Worm (Caenorhabditis elegans) whole organism, mixed stage, embryonic: Measurements from ENCODE around the gene F38A1.11.

Experiments used
- bed-3 ChIP-seq: fragments of 200-800 bp; sonication (Bioruptor generic); optimal IDR thresholded peaks from 3 replicates; lab custom pipeline; 2018; ENCODE audit warnings: mild to moderate bottlenecking, missing genetic modification characterization, moderate library complexity, missing compliant biosample characterization
- ceh-39 ChIP-seq: fragments of 150-350 bp; optimal IDR thresholded peaks from 2 replicates; lab custom pipeline; 2014; ENCODE audit warnings: missing biosample characterization, missing genetic modification characterization
- ceh-43 ChIP-seq: fragments of 200-800 bp; sonication (Bioruptor generic); optimal IDR thresholded peaks from 2 replicates; lab custom pipeline; 2018; ENCODE audit warnings: mild to moderate bottlenecking, missing genetic modification characterization, moderate library complexity, missing compliant biosample characterization
- ceh-83 ChIP-seq: fragments of 200-800 bp; sonication (Bioruptor generic); optimal IDR thresholded peaks from 2 replicates; lab custom pipeline; 2018; ENCODE audit warnings: mild to moderate bottlenecking, missing genetic modification characterization, missing compliant biosample characterization
- ces-1 ChIP-seq: fragments of 150-350 bp; optimal IDR thresholded peaks from 2 replicates; lab custom pipeline; 2014; ENCODE audit warnings: missing biosample characterization, missing genetic modification reagents, missing genetic modification characterization
- cnd-1 ChIP-seq: fragments of 200-800 bp; sonication (Bioruptor generic); optimal IDR thresholded peaks from 2 replicates; lab custom pipeline; 2018; ENCODE audit warnings: mild to moderate bottlenecking, missing genetic modification characterization, missing compliant biosample characterization
- drap-1 ChIP-seq: fragments of 200-800 bp; sonication (Bioruptor generic); optimal IDR thresholded peaks from 3 replicates; lab custom pipeline; 2018; ENCODE audit warnings: mild to moderate bottlenecking, missing genetic modification characterization, missing compliant biosample characterization
- elt-1 ChIP-seq: sonication (generic microtip); optimal IDR thresholded peaks from 2 replicates; lab custom pipeline; 2017; ENCODE audit warnings: missing genetic modification characterization, mild to moderate bottlenecking, missing compliant biosample characterization, antibody characterized with exemption, moderate library complexity, borderline replicate concordance; ENCODE audit not compliant: insufficient read depth
- elt-3 ChIP-seq: fragments of 150-350 bp; optimal IDR thresholded peaks from 2 replicates; lab custom pipeline; 2014; ENCODE audit warnings: missing biosample characterization, missing genetic modification characterization
- ham-2 ChIP-seq: fragments of 200-800 bp; sonication (Bioruptor generic); optimal IDR thresholded peaks from 2 replicates; lab custom pipeline; 2018; ENCODE audit warnings: mild to moderate bottlenecking, missing genetic modification characterization, missing compliant biosample characterization
- hlh-1 ChIP-seq: fragments of 150-350 bp; optimal IDR thresholded peaks from 2 replicates; lab custom pipeline; 2014; ENCODE audit warnings: missing biosample characterization, missing genetic modification reagents, missing genetic modification characterization
- lin-13 ChIP-seq: fragments of 150-350 bp; optimal IDR thresholded peaks from 2 replicates; lab custom pipeline; 2014; ENCODE audit warnings: missing biosample characterization, missing genetic modification characterization
- lin-32 ChIP-seq: fragments of 200-800 bp; sonication (Bioruptor generic); optimal IDR thresholded peaks from 2 replicates; lab custom pipeline; 2018; ENCODE audit warnings: mild to moderate bottlenecking, missing genetic modification characterization, missing compliant biosample characterization
- lsy-2 ChIP-seq: fragments of 150-350 bp; optimal IDR thresholded peaks from 2 replicates; lab custom pipeline; 2014; ENCODE audit warnings: missing biosample characterization, missing genetic modification characterization
- mab-5 ChIP-seq: fragments of 150-350 bp; optimal IDR thresholded peaks from 2 replicates; lab custom pipeline; 2014; ENCODE audit warnings: missing biosample characterization, missing genetic modification characterization
- mep-1 ChIP-seq: fragments of 150-350 bp; optimal IDR thresholded peaks from 2 replicates; lab custom pipeline; 2017; ENCODE audit warnings: missing biosample characterization, missing genetic modification reagents, missing genetic modification characterization, inconsistent platforms
- mls-2 ChIP-seq: sonication (generic microtip); optimal IDR thresholded peaks from 2 replicates; lab custom pipeline; 2016; ENCODE audit warnings: mild to moderate bottlenecking, missing genetic modification characterization, moderate library complexity, missing compliant biosample characterization
- nhr-237 ChIP-seq: fragments of 150-350 bp; optimal IDR thresholded peaks from 2 replicates; lab custom pipeline; 2014; ENCODE audit warnings: missing biosample characterization, missing genetic modification characterization
- nhr-76 ChIP-seq: sonication (generic microtip); optimal IDR thresholded peaks from 2 replicates; lab custom pipeline; 2017; ENCODE audit warnings: missing biosample characterization, missing genetic modification characterization
- pha-4 ChIP-seq: fragments of 150-350 bp; optimal IDR thresholded peaks from 2 replicates; lab custom pipeline; 2018; ENCODE audit warnings: missing biosample characterization, missing genetic modification reagents, missing genetic modification characterization
- sem-2 ChIP-seq: fragments of 200-800 bp; sonication (Bioruptor generic); optimal IDR thresholded peaks from 2 replicates; lab custom pipeline; 2018; ENCODE audit warnings: mild to moderate bottlenecking, missing genetic modification characterization, missing compliant biosample characterization
- sptf-1 ChIP-seq: sonication (generic microtip); optimal IDR thresholded peaks from 2 replicates; lab custom pipeline; 2017; ENCODE audit warnings: mild to moderate bottlenecking, missing genetic modification characterization, moderate library complexity, missing compliant biosample characterization
- tbx-8 ChIP-seq: fragments of 200-800 bp; sonication (Bioruptor generic); optimal IDR thresholded peaks from 2 replicates; lab custom pipeline; 2018; ENCODE audit warnings: mild to moderate bottlenecking, missing genetic modification characterization, moderate library complexity, missing compliant biosample characterization
- unc-120 ChIP-seq: sonication (generic microtip); optimal IDR thresholded peaks from 2 replicates; lab custom pipeline; 2017; ENCODE audit warnings: missing genetic modification characterization, missing compliant biosample characterization; ENCODE audit not compliant: poor library complexity, severe bottlenecking
- unc-62 ChIP-seq: fragments of 150-350 bp; optimal IDR thresholded peaks from 2 replicates; lab custom pipeline; 2014; ENCODE audit warnings: missing biosample characterization, missing genetic modification reagents, missing genetic modification characterization
- zip-8 ChIP-seq: fragments of 150-350 bp; optimal IDR thresholded peaks from 2 replicates; lab custom pipeline; 2014; ENCODE audit warnings: missing biosample characterization, missing genetic modification characterization
- ztf-11 ChIP-seq: fragments of 150-350 bp; optimal IDR thresholded peaks from 2 replicates; lab custom pipeline; 2014; ENCODE audit warnings: missing biosample characterization, missing genetic modification characterization

F38A1.11 gene

DNA sequence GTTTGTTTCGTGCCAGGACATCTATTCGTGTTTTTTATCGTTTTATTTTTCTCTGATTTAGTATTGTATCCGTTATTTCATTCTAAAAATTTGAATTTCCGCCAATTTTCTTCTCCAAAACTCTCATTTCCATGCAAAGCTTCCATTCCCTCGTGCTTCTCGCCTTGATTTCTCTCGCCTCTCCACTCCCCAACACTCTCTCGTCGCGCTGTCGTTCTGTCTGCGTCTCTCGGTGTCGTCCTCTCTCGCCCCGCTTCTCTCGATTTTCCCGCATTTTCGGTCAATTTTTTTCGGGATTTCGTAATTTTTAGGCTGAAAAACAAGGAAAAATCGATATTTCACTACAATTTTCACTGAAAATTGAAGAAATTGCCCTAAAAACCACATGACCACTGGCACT lies 27.4 kb downstream of the F38A1.11 start, which contains the start of gene C09E9.1:
TSS of gene C09E9.1 (plus strand) at position 286 of the 400 bp plus-strand sequence.
- TF ChIP-seq lin-32: no peak
- TF ChIP-seq unc-120 (tag; lab: Kevin White, UChicago): peak; percentile 51
- TF ChIP-seq lin-13 (tag; lab: Kevin White, UChicago): peak; percentile 26
- TF ChIP-seq ham-2 (GFP tag; lab: Kevin White, UChicago): peak; percentile 0
- TF ChIP-seq ces-1 (GFP tag; lab: Kevin White, UChicago): peak; percentile 29
- TF ChIP-seq, all 35 proteins: peak for 4

ce11 chrIV:1275910-1276309 lies 28.7 kb downstream of the F38A1.11 start:
- TF ChIP-seq unc-120 (tag; lab: Kevin White, UChicago): no peak
- TF ChIP-seq tbx-8 (GFP tag; lab: Kevin White, UChicago): no peak
- no peak for TF ChIP-seq pha-4 (tag; lab: Kevin White, UChicago)

DNA sequence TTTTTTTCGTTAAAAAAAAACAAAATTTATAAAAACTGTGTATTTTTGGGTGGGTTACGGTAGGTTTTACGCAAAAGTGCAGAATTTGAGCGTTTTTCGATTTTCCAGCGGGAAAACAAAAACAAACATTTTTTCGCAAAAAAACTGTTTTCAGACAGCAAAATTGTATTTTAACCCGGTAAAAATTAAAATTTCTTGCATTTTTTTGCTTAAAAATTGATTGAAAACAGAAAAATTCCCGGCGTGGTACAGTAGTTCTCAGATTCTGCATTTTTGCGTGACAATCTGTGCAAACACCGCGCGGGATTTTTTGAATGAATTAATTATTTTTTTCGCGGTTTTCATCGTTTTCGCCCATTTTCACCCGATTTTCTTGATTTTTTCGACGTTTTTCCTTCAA lies 29.9 kb downstream of the F38A1.11 start:
- peak; percentile 43 for TF ChIP-seq lsy-2
- TF ChIP-seq elt-1: no peak

DNA sequence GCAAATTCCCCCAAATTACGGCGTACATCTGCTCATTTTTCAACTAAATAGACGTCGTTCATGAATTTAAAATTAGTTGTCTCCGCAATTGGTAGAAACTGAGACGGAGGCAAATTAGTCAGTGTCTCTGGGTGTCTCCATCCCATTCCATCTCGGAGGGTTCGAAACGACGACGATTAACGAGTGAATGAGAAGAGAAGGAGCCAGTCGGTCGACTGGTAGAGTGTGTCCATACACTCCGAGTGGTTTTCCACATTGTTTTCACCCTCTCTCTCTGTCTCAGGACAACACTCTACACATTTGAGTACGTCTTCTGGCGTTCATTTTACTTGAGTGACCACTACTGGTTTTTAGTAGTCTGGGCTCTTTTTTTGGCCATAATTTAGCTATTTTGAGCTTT lies 31.8 kb downstream of the F38A1.11 start:
- TF ChIP-seq ztf-11 (tag; lab: Kevin White, UChicago) (no peak), ces-1 (GFP tag; lab: Kevin White, UChicago) (peak; percentile 45), cnd-1 (tag; lab: Kevin White, UChicago) (peak; percentile 21), pha-4 (tag; lab: Kevin White, UChicago) (no peak)

ce11 chrIV:1284877-1285276 lies 37.7 kb downstream of the F38A1.11 start:
- TF ChIP-seq elt-3 (tag; lab: Kevin White, UChicago) (no peak), hlh-1 (tag; lab: Kevin White, UChicago) (no peak), ceh-39 (tag; lab: Kevin White, UChicago) (no peak), mab-5 (no peak), unc-62 (GFP tag; lab: Kevin White, UChicago) (no peak), pha-4 (tag; lab: Kevin White, UChicago) (no peak), ceh-83 (GFP tag; lab: Kevin White, UChicago) (no peak)

ce11 chrIV:1286549-1286948 lies 39.4 kb downstream of the F38A1.11 start:
- TF ChIP-seq hlh-1 (tag; lab: Kevin White, UChicago) (no peak), elt-3 (tag; lab: Kevin White, UChicago) (no peak), ztf-11 (tag; lab: Kevin White, UChicago) (no peak), bed-3 (GFP tag; lab: Kevin White, UChicago) (no peak), sem-2 (GFP tag; lab: Kevin White, UChicago) (no peak), ham-2 (GFP tag; lab: Kevin White, UChicago) (no peak), mep-1 (tag; lab: Kevin White, UChicago) (no peak), lin-13 (tag; lab: Kevin White, UChicago) (no peak), nhr-76 (tag; lab: Kevin White, UChicago) (no peak), ces-1 (GFP tag; lab: Kevin White, UChicago) (no peak), zip-8 (tag; lab: Kevin White, UChicago) (no peak), sptf-1 (tag; lab: Kevin White, UChicago) (no peak), nhr-237 (no peak)

- no peak for TF ChIP-seq pha-4 (tag; lab: Kevin White, UChicago)
- TF ChIP-seq nhr-237: no peak
- TF ChIP-seq hlh-1 (tag; lab: Kevin White, UChicago): no peak
- no peak for TF ChIP-seq bed-3 (GFP tag; lab: Kevin White, UChicago)
- TF ChIP-seq lin-13 (tag; lab: Kevin White, UChicago): no peak
- TF ChIP-seq tbx-8 (GFP tag; lab: Kevin White, UChicago): no peak
- no peak for TF ChIP-seq ham-2 (GFP tag; lab: Kevin White, UChicago)
- no peak for TF ChIP-seq lin-32
- no peak for TF ChIP-seq drap-1 (GFP tag; lab: Kevin White, UChicago)
- TF ChIP-seq ceh-43 (GFP tag; lab: Kevin White, UChicago): no peak
- no peak for TF ChIP-seq ces-1 (GFP tag; lab: Kevin White, UChicago)
- TF ChIP-seq mep-1 (tag; lab: Kevin White, UChicago): no peak
- no peak for TF ChIP-seq elt-3 (tag; lab: Kevin White, UChicago)
- no peak for TF ChIP-seq ceh-83 (GFP tag; lab: Kevin White, UChicago)
- no peak for TF ChIP-seq sptf-1 (tag; lab: Kevin White, UChicago)
- no peak for TF ChIP-seq ztf-11 (tag; lab: Kevin White, UChicago)
- TF ChIP-seq unc-62 (GFP tag; lab: Kevin White, UChicago): no peak
- no peak for TF ChIP-seq sem-2 (GFP tag; lab: Kevin White, UChicago)
- no peak for TF ChIP-seq mls-2 (tag; lab: Kevin White, UChicago)
Measured at ce11 chrIV:1289327-1289726, 42.1 kb downstream of the F38A1.11 start, which contains the start of gene plst-1. plst-1 (plus strand) TSS chrIV:1289627.
